Worm (Caenorhabditis elegans) whole organism, dauer: ENCODE results near the gene srd-40.

Source experiments
- unc-62 ChIP-seq: sonication (generic microtip); optimal IDR thresholded peaks from 2 replicates; lab custom pipeline; 2017; ENCODE audit warnings: missing biosample characterization, missing genetic modification reagents, missing genetic modification characterization

Gene srd-40

DNA sequence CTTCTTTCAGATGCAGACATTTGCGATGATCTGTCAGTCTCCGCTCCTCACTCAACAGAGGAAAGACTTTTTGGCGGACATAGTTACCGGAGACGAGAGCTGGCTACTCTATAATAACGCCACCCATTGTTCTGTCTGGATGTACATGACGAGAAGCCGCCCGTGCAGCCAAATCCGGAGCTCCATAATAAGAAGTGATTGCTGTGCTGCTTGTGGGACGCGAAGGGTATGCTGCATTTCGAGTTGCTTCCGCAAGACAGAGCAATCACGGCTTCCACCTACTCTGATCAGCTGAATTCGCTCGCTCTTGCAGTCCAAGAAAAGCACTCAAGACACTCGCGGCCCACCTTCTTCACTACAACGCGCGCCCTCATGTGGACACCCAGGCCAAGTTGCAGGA lies 9.8 kb upstream of the srd-40 start:
- no peak for TF ChIP-seq unc-62 (GFP tag; lab: Kevin White, UChicago)

DNA sequence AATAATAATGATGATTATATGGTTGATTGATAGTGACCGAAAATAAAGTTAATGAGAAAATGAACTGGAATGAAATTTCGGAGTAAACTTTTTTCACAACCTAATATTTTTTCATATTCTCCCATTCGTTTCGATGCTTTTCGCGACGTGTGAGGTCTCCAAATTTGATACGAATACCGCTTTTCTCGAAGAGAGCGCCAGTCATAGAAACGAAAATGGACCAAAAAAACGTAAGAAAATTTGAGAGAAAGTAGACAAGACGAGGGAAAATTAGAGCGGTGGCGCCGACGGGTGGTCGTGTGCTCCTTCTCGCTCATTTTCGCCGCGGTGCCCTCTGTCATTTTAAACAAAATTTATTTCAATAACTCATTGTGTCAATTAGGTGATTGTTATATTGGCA lies 9.1 kb upstream of the srd-40 start:
- no peak for TF ChIP-seq unc-62 (GFP tag; lab: Kevin White, UChicago)

DNA sequence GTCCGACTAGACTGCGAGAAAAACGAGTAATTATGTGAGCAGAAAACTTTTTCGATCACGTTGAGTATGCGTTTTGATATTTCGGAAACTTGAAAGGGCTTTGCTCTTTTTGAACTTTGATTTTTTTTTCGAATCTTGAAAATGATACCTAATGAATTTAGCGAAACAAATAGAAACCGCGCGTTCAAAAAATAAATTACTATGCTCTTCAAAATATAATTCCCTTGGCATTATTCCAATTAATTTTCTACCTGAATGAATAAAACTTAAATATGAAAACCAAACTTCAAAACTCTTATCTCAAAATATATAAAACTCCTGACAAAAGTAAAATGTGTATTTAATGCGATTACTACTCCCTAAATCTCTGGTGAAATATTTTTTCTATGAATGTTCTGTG lies 8.3 kb upstream of the srd-40 start, which contains the start of gene xtr-2:
xtr-2 (plus strand) TSS at position 301 of the 400 bp plus-strand sequence.
- TF ChIP-seq unc-62 (GFP tag; lab: Kevin White, UChicago) = no peak

DNA sequence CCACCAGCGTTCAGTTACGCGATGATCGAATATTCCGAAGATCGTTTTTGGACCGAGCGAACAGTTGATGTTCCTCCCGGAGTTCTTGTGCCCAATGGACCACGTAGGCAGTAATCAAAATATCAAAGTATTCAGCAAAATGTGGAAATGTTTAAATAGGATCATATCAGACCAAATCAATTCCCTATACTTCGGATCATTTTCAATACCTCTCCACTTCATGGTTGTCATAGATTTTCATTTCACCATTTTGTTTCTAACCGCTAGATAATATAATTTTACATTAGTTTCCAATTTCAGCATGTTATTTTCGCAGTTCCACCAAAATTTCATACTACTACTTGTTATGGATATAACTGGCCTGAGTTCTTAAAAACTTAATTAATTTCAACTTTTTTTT lies 6.0 kb upstream of the srd-40 start:
- TF ChIP-seq unc-62 (GFP tag; lab: Kevin White, UChicago) = no peak

DNA sequence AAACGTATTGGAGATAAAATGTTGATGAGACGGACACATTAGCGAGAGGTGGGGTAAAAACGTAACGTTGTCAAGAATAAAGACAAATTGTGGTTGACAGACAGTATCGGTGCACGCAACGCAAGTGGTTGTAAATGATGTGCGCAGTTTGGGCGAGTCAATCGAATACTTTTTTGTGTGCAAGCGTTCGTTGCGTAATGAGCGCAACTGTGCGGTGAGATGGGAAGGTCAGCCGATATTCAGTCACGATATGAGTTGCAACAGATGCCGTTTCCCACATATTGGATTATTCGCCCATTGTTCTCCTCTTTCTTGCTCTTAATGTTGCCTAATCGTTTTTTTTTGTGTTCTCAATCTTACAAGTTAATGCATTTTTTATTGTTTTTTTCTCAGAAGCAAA lies 2.8 kb upstream of the srd-40 start, which contains the start of gene ceh-40:
ceh-40 (minus strand) TSS at position 41 of the 400 bp plus-strand sequence.
- no peak for TF ChIP-seq unc-62 (GFP tag; lab: Kevin White, UChicago)

DNA sequence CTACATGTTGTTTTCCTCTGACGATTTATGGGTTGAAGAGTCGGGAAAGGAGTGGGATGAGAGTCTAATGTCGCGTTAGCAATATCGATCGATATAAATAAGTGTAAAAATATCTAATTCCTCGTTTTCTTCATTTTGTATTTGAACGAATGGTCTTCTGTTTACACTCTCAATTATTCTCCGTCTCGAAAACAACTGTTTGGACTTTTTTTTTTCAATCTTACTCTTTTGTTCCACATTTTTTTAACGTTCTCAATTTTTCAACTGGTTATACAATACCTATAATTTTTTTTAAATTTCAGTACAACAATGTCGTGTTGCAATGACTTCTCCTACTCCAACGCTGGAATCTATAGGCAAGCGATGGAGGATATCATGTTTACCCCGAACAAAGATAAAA lies 2.2 kb upstream of the srd-40 start, which contains the start of gene F17A2.13:
F17A2.13 (plus strand) TSS at position 301 of the 400 bp plus-strand sequence.
- no peak for TF ChIP-seq unc-62 (GFP tag; lab: Kevin White, UChicago)

DNA sequence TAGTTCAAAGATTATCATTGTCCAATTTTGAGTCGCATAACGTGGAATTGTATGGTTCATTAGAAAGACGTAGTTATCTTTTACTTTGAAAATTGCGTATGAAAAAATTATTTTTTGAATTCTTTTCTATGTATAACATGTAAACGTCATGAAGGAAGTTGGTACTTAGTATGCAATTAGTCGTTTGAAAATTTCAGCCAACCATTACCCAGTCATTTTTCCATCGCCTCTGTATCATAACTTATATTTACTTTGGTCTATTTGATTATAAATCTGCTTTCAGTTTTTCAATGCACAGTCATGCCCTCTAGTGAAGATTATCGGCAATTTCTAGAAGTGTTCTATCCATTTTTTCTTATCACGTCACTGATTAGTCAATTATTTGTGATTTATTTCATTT lies 2.9 kb downstream of the srd-40 start, which contains the start of gene srd-41:
srd-41 (plus strand) TSS at position 301 of the 400 bp plus-strand sequence.
- TF ChIP-seq unc-62 (GFP tag; lab: Kevin White, UChicago) = no peak

DNA sequence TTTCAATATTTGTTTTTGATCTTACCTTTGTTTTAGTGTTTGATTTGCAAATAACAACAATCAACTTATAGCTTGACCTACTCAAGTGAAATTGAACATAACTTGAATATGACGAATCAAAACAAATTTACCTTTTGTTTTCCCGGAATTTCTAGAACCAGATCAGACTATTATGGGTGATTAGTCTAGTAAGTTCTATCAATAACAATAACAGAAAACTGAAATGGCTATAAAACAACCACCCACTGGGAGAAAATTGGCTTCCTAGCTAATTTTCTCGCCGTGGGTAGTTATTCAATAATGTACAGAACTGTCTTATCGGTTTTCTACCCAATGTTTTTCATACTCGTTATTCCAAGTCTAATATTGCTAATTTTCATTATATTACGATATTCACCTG lies 5.1 kb downstream of the srd-40 start, which contains the start of gene srd-45:
srd-45 (plus strand) TSS at position 301 of the 400 bp plus-strand sequence.
- no peak for TF ChIP-seq unc-62 (GFP tag; lab: Kevin White, UChicago)

DNA sequence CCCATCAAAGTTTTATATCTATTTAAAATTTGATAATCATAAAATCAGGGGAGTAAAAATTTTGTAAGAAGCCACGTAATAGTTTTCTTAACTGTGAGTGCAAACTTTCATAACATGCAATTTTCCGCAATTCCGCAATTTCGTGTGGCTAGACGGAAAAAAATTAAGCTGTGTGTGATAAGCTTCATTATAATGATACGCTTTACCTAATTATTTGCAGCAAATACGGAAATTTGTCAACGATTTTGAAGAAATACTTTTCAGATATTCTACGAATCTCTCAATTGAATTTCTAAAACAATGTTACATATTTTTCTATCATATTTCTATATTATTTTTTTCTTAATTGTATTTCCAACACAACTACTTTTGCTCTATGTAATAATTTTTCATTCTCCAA lies 8.3 kb downstream of the srd-40 start, which contains the start of gene srd-46:
srd-46 (plus strand) TSS at position 301 of the 400 bp plus-strand sequence.
- no peak for TF ChIP-seq unc-62 (GFP tag; lab: Kevin White, UChicago)

DNA sequence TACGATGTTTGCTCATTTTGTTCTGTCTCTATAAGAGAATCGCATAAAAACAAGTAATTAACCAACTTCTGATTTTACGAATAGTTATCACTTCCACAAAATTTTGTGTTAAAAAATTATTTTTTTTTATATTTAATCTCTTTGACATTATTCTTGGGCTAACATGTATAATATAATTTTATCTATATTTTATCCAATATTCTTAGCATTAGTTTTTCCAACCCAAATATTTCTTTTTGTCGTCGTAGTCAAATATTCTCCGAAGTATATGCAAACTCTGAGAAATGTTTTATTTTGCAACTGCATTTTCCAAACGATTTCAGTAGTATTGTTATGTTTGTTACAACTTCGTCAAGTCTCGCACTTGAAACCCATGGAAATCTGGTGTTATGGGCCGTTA lies 9.9 kb downstream of the srd-40 start, which contains the start of gene srd-47:
srd-47 (plus strand) TSS at position 164 of the 400 bp plus-strand sequence.
- no peak for TF ChIP-seq unc-62 (GFP tag; lab: Kevin White, UChicago)

DNA sequence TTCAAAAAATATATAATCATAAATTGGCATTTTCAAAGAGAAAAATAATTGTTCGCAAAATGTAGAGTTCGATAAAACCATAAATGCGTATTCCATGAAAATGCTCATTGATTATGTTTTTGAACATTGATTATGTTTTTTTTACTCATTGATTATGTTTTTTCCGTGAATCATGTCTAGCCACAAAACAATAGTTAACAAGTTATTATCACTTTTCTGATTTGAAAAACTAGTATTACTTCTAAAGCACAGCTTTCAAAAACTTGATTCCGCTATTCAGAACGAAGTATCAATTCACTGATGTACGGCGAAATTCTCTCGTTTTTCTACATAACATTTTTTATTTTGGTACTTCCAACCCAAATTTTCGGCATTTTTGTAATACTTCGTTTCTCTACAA lies 12.3 kb downstream of the srd-40 start, which contains the start of gene srd-48:
srd-48 (plus strand) TSS at position 301 of the 400 bp plus-strand sequence.
- no peak for TF ChIP-seq unc-62 (GFP tag; lab: Kevin White, UChicago)

DNA sequence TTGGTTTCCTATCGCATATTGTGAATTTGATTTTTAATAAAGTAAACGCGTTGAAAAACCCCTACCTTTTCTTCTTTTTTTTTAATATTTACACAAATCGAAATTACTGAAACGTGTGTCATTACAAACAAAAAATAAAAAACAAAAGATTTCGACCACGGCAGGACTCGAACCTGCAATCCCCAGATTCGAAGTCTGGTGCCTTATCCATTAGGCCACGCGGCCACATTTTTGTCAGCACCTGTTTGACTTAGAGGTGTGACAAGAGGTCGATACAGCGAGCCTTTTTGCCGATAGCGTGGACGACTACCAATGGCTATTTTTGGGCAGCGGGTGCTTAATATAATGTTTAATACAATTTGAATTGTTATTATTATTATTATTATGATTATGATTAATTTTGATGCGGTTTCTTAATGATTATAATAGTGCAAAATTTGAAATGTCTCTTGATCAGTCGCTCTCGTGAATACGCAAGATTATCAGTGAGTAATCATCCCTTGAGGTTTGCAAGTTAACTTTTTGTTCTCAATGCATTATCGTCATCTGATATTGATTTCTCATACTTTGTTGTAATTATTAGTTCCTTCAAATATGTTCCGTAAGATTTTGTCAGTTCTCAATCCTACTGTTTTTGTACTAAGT lies 14.4 kb downstream of the srd-40 start, which contains the start of gene srd-44:
srd-44 (plus strand) TSS at position 595 of the 645 bp plus-strand sequence.
- TF ChIP-seq unc-62 (GFP tag; lab: Kevin White, UChicago) = no peak

DNA sequence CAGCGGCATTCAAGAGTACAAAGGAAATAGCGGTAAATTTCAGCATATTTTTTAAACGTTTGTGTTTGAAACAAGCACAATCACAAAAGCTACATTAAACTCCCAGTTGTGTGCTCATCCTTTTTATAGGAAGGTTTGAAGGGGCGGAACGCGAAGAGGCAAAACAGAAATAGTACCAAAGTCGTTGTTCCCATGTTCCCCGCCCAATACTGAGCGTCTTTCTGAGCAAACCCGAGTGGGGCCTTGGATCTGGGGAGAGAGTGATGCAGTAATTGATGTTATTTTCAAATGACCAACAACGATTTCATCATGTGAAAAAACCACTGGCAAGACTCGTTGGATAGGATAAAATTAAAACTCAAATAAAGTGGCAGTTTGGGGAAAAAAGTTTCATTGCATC lies 17.8 kb downstream of the srd-40 start, which contains the start of gene zig-2:
zig-2 (minus strand) TSS at position 101 of the 400 bp plus-strand sequence.
- TF ChIP-seq unc-62 (GFP tag; lab: Kevin White, UChicago) = no peak

DNA sequence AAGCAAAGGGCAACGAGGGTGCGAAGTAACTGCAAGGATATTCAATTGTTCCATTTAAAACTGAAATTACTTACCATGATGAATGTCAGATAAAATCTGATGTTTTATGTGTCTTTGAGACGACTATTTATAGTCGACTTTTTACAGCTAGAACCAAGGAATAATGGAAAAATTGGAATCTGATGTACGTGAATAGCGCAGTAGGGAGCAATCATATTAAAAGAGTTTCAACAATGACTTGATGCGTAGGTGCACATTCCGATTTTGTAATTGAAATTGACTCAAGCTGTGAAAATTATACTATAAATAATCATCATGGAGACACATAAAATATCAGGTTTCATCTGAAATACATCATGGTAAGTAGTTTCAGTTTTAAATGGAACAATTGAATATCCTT lies 19.7 kb downstream of the srd-40 start, which contains the start of the genes nspc-9 and nspc-10:
nspc-9 (minus strand) TSS at position 101 of the 400 bp plus-strand sequence.
nspc-10 (plus strand) TSS at position 331 of the 400 bp plus-strand sequence.
- TF ChIP-seq unc-62 (GFP tag; lab: Kevin White, UChicago) = no peak

DNA sequence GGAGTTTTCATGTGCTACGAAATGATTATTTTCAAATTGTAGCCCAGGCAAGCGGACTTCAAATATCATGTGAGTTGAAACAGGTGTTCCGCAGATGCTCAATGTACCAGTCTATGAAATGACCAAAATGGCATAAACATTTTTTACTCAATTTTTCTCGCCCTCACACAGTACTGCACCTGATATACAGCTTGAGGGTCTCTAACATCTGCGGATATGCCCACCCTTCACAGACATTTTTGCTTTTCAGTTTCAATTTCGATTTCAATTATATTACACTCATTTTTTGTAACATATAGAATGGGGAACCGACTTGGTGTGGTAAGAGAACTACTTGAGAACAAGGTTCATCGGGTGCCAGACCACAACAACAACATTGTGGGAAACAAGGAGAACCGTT lies 23.2 kb downstream of the srd-40 start, which contains the start of gene F42F12.11:
F42F12.11 (plus strand) TSS at position 301 of the 400 bp plus-strand sequence.
- no peak for TF ChIP-seq unc-62 (GFP tag; lab: Kevin White, UChicago)

DNA sequence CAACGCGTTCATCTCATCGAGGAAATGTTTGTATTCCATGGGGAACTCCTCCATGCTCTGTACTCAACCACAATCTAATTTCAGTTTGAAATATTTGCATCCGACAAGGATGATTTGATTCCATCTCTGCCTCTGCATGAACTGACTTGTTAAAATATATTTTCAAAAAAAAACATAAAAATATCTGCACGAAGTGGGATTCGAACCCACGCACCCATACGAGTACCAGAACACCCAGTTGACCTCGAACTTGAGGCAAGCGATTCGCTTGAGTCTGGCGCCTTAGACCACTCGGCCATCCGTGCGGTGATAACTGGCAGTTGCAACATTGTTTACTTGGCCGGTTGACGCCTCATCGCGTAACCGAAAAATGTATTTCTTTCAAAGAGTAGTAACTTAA lies 24.3 kb downstream of the srd-40 start:
- no peak for TF ChIP-seq unc-62 (GFP tag; lab: Kevin White, UChicago)
